Worm (Caenorhabditis elegans) whole organism, L1 larva: ENCODE results near the gene catp-4.

Experiments used
- C16A3.4 ChIP-seq: fragments of 150-350 bp; optimal IDR thresholded peaks from 2 replicates; lab custom pipeline; 2014; ENCODE audit warnings: missing biosample characterization, missing genetic modification characterization
- F16B12.6 ChIP-seq: fragments of 150-350 bp; optimal IDR thresholded peaks from 2 replicates; lab custom pipeline; 2014; ENCODE audit warnings: missing biosample characterization, missing genetic modification characterization
- Y116A8C.19 ChIP-seq: sonication (generic microtip); optimal IDR thresholded peaks from 2 replicates; lab custom pipeline; 2016; ENCODE audit warnings: missing compliant biosample characterization, missing genetic modification characterization, borderline replicate concordance
- blmp-1 ChIP-seq: fragments of 150-350 bp; optimal IDR thresholded peaks from 2 replicates; lab custom pipeline; 2014; ENCODE audit warnings: missing biosample characterization, missing genetic modification characterization
- ceh-88 ChIP-seq: fragments of 200-800 bp; sonication (Bioruptor generic); IDR thresholded peaks from 2 replicates; pipeline ENCODE4 v1.3.6; 2022; ENCODE audit warnings: missing genetic modification characterization, missing compliant biosample characterization
- ceh-90 ChIP-seq: sonication (generic microtip); optimal IDR thresholded peaks from 2 replicates; lab custom pipeline; 2016; ENCODE audit warnings: missing genetic modification characterization, missing compliant biosample characterization
- dpl-1 ChIP-seq, 3 experiments: fragments of 150-350 bp in 2 of 3; sonication (generic microtip) in 1 of 3; optimal IDR thresholded peaks; 2 replicates each; lab custom pipeline; 2014 to 2017; ENCODE audit warnings: missing biosample characterization in 3 of 3, missing genetic modification characterization in 3 of 3, missing genetic modification reagents in 3 of 3
- efl-1 ChIP-seq, 4 experiments: fragments of 150-350 bp; optimal IDR thresholded peaks in 3 of 4; peaks in 1 of 4; 1 replicate in 1 of 4; 2 replicates in 3 of 4; lab custom pipeline; 2014; ENCODE audit warnings: missing biosample characterization in 2 of 4, missing genetic modification characterization in 2 of 4, missing genetic modification reagents in 2 of 4
- egl-13 ChIP-seq: sonication (generic microtip); optimal IDR thresholded peaks from 2 replicates; lab custom pipeline; 2016; ENCODE audit warnings: missing genotype, missing genetic modification reagents, missing genetic modification characterization, missing compliant biosample characterization
- fkh-4 ChIP-seq: sonication (generic microtip); optimal IDR thresholded peaks from 2 replicates; lab custom pipeline; 2016; ENCODE audit warnings: missing compliant biosample characterization, missing genetic modification characterization, borderline replicate concordance
- fkh-8 ChIP-seq: sonication (generic microtip); optimal IDR thresholded peaks from 2 replicates; lab custom pipeline; 2016; ENCODE audit warnings: mild to moderate bottlenecking, missing genetic modification characterization, missing compliant biosample characterization
- hpl-2 ChIP-seq: fragments of 150-350 bp; optimal IDR thresholded peaks from 2 replicates; lab custom pipeline; 2014; ENCODE audit warnings: missing biosample characterization, missing genetic modification reagents, missing genetic modification characterization
- irx-1 ChIP-seq: sonication (generic microtip); optimal IDR thresholded peaks from 2 replicates; lab custom pipeline; 2016; ENCODE audit warnings: missing genetic modification characterization, missing compliant biosample characterization
- isw-1 ChIP-seq: fragments of 200-800 bp; sonication (Bioruptor generic); IDR thresholded peaks from 2 replicates; pipeline ENCODE4 v1.3.6; 2022; ENCODE audit warnings: missing genetic modification characterization, missing compliant biosample characterization
- lin-14 ChIP-seq: fragments of 200-800 bp; sonication (Bioruptor generic); optimal IDR thresholded peaks from 2 replicates; lab custom pipeline; 2018; ENCODE audit warnings: mild to moderate bottlenecking, missing genetic modification characterization, moderate library complexity, missing compliant biosample characterization
- lin-35 ChIP-seq, 2 experiments: fragments of 150-350 bp; optimal IDR thresholded peaks; 2 replicates each; lab custom pipeline; 2014; ENCODE audit warnings: missing biosample characterization in 2 of 2, missing genetic modification characterization in 2 of 2, missing genetic modification reagents in 2 of 2
- lir-3 ChIP-seq: sonication (generic microtip); optimal IDR thresholded peaks from 2 replicates; lab custom pipeline; 2016; ENCODE audit warnings: mild to moderate bottlenecking, missing genetic modification characterization, moderate library complexity, missing compliant biosample characterization; ENCODE audit not compliant: poor library complexity
- lsy-2 ChIP-seq, 2 experiments: fragments of 150-350 bp; optimal IDR thresholded peaks; 2 replicates each; lab custom pipeline; 2014; ENCODE audit warnings: missing biosample characterization in 2 of 2, missing genetic modification characterization in 2 of 2
- mdl-1 ChIP-seq, 2 experiments: fragments of 150-350 bp; optimal IDR thresholded peaks; 2 replicates each; lab custom pipeline; 2014 to 2017; ENCODE audit warnings: missing biosample characterization in 2 of 2, missing genetic modification characterization in 2 of 2, inconsistent platforms in 1 of 2
- mef-2 ChIP-seq: fragments of 150-350 bp; optimal IDR thresholded peaks from 2 replicates; lab custom pipeline; 2014; ENCODE audit warnings: missing biosample characterization, missing genetic modification characterization
- mep-1 ChIP-seq: fragments of 150-350 bp; optimal IDR thresholded peaks from 2 replicates; lab custom pipeline; 2014; ENCODE audit warnings: missing biosample characterization, missing genetic modification characterization
- nhr-237 ChIP-seq: fragments of 150-350 bp; optimal IDR thresholded peaks from 2 replicates; lab custom pipeline; 2014; ENCODE audit warnings: missing biosample characterization, missing genetic modification characterization
- nhr-47 ChIP-seq: sonication (generic microtip); optimal IDR thresholded peaks from 2 replicates; lab custom pipeline; 2016; ENCODE audit warnings: mild to moderate bottlenecking, missing genetic modification characterization, moderate library complexity, missing compliant biosample characterization
- nhr-71 ChIP-seq: sonication (generic microtip); optimal IDR thresholded peaks from 2 replicates; lab custom pipeline; 2016; ENCODE audit warnings: mild to moderate bottlenecking, missing genetic modification characterization, moderate library complexity, missing compliant biosample characterization
- nhr-84 ChIP-seq: sonication (generic microtip); optimal IDR thresholded peaks from 2 replicates; lab custom pipeline; 2017; ENCODE audit warnings: missing biosample characterization, missing genetic modification characterization
- nhr-85 ChIP-seq: sonication (generic microtip); peaks from one replicate; lab custom pipeline; 2016; ENCODE audit warnings: missing genetic modification characterization, inconsistent platforms, missing compliant biosample characterization
- nhr-90 ChIP-seq: sonication (generic microtip); optimal IDR thresholded peaks from 2 replicates; lab custom pipeline; 2016; ENCODE audit warnings: mild to moderate bottlenecking, missing genetic modification characterization, missing compliant biosample characterization; ENCODE audit not compliant: poor library complexity
- rnt-1 ChIP-seq: sonication (generic microtip); optimal IDR thresholded peaks from 2 replicates; lab custom pipeline; 2016; ENCODE audit warnings: mild to moderate bottlenecking, missing genetic modification characterization, moderate library complexity, missing compliant biosample characterization
- snu-23 ChIP-seq: sonication (generic microtip); optimal IDR thresholded peaks from 2 replicates; lab custom pipeline; 2016; ENCODE audit warnings: missing genetic modification characterization, missing compliant biosample characterization
- sox-4 ChIP-seq: sonication (generic microtip); optimal IDR thresholded peaks from 2 replicates; lab custom pipeline; 2016; ENCODE audit warnings: missing genetic modification characterization, missing compliant biosample characterization
- sup-37 ChIP-seq: fragments of 200-800 bp; sonication (Bioruptor generic); optimal IDR thresholded peaks from 2 replicates; lab custom pipeline; 2018; ENCODE audit warnings: mild to moderate bottlenecking, missing genetic modification characterization, missing compliant biosample characterization
- swsn-7 ChIP-seq: sonication (generic microtip); optimal IDR thresholded peaks from 2 replicates; lab custom pipeline; 2016; ENCODE audit warnings: missing genetic modification characterization, missing compliant biosample characterization
- tbx-2 ChIP-seq: sonication (generic microtip); optimal IDR thresholded peaks from 2 replicates; lab custom pipeline; 2016; ENCODE audit warnings: missing genetic modification characterization, missing compliant biosample characterization
- xbp-1 ChIP-seq: sonication (generic microtip); optimal IDR thresholded peaks from 2 replicates; lab custom pipeline; 2016; ENCODE audit warnings: missing genetic modification characterization, missing compliant biosample characterization
- ztf-11 ChIP-seq, 2 experiments: sonication (generic microtip); optimal IDR thresholded peaks; 2 replicates each; lab custom pipeline; 2016 to 2017; ENCODE audit warnings: missing genetic modification characterization in 2 of 2, missing biosample characterization in 1 of 2, missing compliant biosample characterization in 1 of 2

The catp-4 gene

DNA sequence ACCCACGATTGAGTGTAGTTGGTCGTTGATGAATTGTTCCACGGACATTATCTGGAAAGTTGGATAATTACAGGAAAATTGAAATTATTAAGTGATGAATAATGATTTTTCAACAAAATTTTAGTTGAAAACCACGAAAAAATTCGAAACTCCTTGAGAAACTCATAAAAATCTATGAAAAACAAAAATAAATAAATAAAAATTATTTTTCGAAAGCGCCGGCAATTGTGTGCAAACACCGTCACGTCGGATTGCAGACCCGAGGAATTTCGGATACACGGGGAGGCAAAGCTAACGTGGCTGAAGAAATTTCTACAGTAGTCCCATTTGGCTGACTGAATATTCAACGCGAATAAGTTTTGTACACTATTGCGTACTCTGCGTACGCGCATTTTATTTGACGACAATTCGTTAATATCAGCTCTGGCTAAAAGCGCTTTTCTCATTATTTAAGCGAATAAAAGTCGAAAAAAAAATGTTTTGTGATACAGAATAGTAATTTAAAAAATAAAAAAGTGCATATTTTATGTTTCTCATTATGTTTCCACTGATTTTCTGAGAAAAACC, 31.7 kb upstream of the catp-4 start, which contains the start of gene mog-4 (continued):
- peak; percentile 97 for TF ChIP-seq swsn-7
- peak; percentile 95 for TF ChIP-seq irx-1 (tag; lab: Kevin White, UChicago)
- peak; percentile 98 for TF ChIP-seq lsy-2 (tag; optimal IDR thresholded peaks at IDR 0.05; lab: Kevin White, UChicago)
- peak; percentile 96 for TF ChIP-seq xbp-1 (tag; lab: Kevin White, UChicago)
- peak; percentile 88 for TF ChIP-seq mep-1 (tag; lab: Kevin White, UChicago)
- peak; percentile 97 for TF ChIP-seq tbx-2 (tag; lab: Kevin White, UChicago)
- peak; percentile 19 for TF ChIP-seq hpl-2 (GFP tag; lab: Kevin White, UChicago)
- TF ChIP-seq nhr-47: peak; percentile 99
- TF ChIP-seq fkh-8: peak; percentile 98
- TF ChIP-seq mdl-1 (tag; optimal IDR thresholded peaks at IDR 0.05; lab: Kevin White, UChicago): peak in 1 of 2 experiments; percentile 81
- TF ChIP-seq dpl-1 (GFP tag; optimal IDR thresholded peaks at IDR 0.05; lab: Kevin White, UChicago): peak; percentile 74 to 83 (median 77)
- TF ChIP-seq F16B12.6 (tag; lab: Kevin White, UChicago): peak; percentile 93
- TF ChIP-seq fkh-4 (tag; lab: Kevin White, UChicago): peak; percentile 89
- peak; percentile 83 for TF ChIP-seq sup-37 (GFP tag; lab: Kevin White, UChicago)
- peak; percentile 82 for TF ChIP-seq ceh-90 (tag; lab: Kevin White, UChicago)
- TF ChIP-seq Y116A8C.19 (tag; lab: Kevin White, UChicago): peak; percentile 59
- TF ChIP-seq ceh-88: peak; percentile 100
- peak; percentile 98 for TF ChIP-seq nhr-90 (tag; lab: Kevin White, UChicago)
- TF ChIP-seq nhr-237 (tag; lab: Kevin White, UChicago): peak; percentile 46
- TF ChIP-seq C16A3.4: peak; percentile 82
- TF ChIP-seq egl-13 (tag; lab: Kevin White, UChicago): peak; percentile 96
- TF ChIP-seq sox-4: peak; percentile 93

ce11 chrII:14563766-14564370, 29.5 kb upstream of the catp-4 start:
- TF ChIP-seq C16A3.4 (peak; percentile 6), lin-14 (peak; percentile 21), nhr-71 (tag; lab: Kevin White, UChicago) (peak; percentile 43), efl-1 (optimal IDR thresholded peaks at IDR 0.05; lab: Kevin White, UChicago) (peak; percentile 31 to 45), efl-1 (GFP tag; optimal IDR thresholded peaks at IDR 0.05 in 1 of 2; lab: Kevin White, UChicago) (peak in 1 of 2 experiments; percentile 91), nhr-47 (peak; percentile 34), rnt-1 (tag; lab: Kevin White, UChicago) (peak; percentile 26), F16B12.6 (tag; lab: Kevin White, UChicago) (peak; percentile 57), dpl-1 (GFP tag; optimal IDR thresholded peaks at IDR 0.05; lab: Kevin White, UChicago) (peak in 1 of 3 experiments; percentile 38), ztf-11 (tag; optimal IDR thresholded peaks at IDR 0.05; lab: Kevin White, UChicago) (peak in 1 of 2 experiments; percentile 14), isw-1 (GFP tag; lab: Robert Waterston, UW) (peak; percentile 21; the same call in 1 of the 2 replicates), snu-23 (GFP tag; lab: Kevin White, UChicago) (peak; percentile 8), lsy-2 (tag; optimal IDR thresholded peaks at IDR 0.05; lab: Kevin White, UChicago) (peak; percentile 78 to 95), lir-3 (tag; lab: Kevin White, UChicago) (peak; percentile 47), nhr-90 (tag; lab: Kevin White, UChicago) (peak; percentile 6), lin-35 (GFP tag; optimal IDR thresholded peaks at IDR 0.05; lab: Kevin White, UChicago) (peak in 1 of 2 experiments; percentile 31), nhr-85 (peak; percentile 44)
- TF ChIP-seq, all 84 proteins: peak for 16; not testable (repeated sequence) for 68

DNA sequence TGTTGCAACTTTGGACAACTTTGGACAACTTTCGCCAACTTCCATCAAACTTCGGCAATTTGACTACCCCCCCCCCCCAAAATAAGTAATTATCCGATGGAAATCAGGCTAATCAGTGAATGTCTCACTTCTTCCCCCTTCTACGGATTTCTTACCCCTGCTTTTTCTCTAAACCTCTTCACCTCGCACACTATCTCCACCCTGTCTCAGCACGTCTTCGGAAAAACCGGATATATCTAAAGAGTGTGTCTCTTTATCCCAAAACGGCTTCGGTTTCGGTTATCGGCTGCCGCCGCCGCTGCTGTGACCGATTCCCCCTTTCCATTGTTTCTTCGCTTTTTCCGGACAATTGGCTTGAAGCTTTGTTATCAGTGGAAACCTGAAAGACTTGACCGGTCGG, 25.6 kb upstream of the catp-4 start:
- TF ChIP-seq nhr-84 (tag; lab: Kevin White, UChicago) (no peak), blmp-1 (tag; lab: Kevin White, UChicago) (peak; percentile 66), ceh-88 (no peak), mef-2 (tag; lab: Kevin White, UChicago) (no peak)
